Fruit fly (Drosophila melanogaster) whole organism, pupa: ENCODE results near the gene RpS27.

Experiments used
- CG10348 ChIP-seq: fragments of 200-800 bp; sonication (Bioruptor generic); IDR thresholded peaks from 2 replicates; pipeline ENCODE4 v1.3.6; 2022; ENCODE audit warnings: missing biosample characterization, missing genetic modification characterization
- CG12605 ChIP-seq: fragments of 200-800 bp; sonication (Bioruptor generic); IDR thresholded peaks from 2 replicates; pipeline ENCODE4 v1.3.6; 2022; ENCODE audit warnings: missing biosample characterization, missing genetic modification characterization
- CG13204 ChIP-seq: fragments of 200-800 bp; sonication (Bioruptor generic); optimal IDR thresholded peaks from 2 replicates; lab custom pipeline; 2018; ENCODE audit warnings: missing biosample characterization, mild to moderate bottlenecking, missing genetic modification characterization, moderate library complexity
- CG14655 ChIP-seq: fragments of 200-800 bp; sonication (Bioruptor generic); optimal IDR thresholded peaks from 3 replicates; lab custom pipeline; 2017; ENCODE audit warnings: mild to moderate bottlenecking, missing biosample characterization, missing genetic modification reagents, missing genetic modification characterization
- CG15710 ChIP-seq: fragments of 200-800 bp; sonication (Bioruptor generic); optimal IDR thresholded peaks from 2 replicates; lab custom pipeline; 2018; ENCODE audit warnings: missing biosample characterization, mild to moderate bottlenecking, missing genetic modification characterization, moderate library complexity
- CG17806 ChIP-seq: fragments of 200-800 bp; sonication (Bioruptor generic); optimal IDR thresholded peaks from 2 replicates; lab custom pipeline; 2018; ENCODE audit warnings: missing biosample characterization, mild to moderate bottlenecking, missing genetic modification characterization, moderate library complexity
- CG32121 ChIP-seq: fragments of 200-800 bp; sonication (Bioruptor generic); IDR thresholded peaks from 2 replicates; pipeline ENCODE4 v1.3.6; 2022; ENCODE audit warnings: missing biosample characterization, missing genetic modification characterization
- CG34367 ChIP-seq: fragments of 200-800 bp; sonication (Bioruptor generic); optimal IDR thresholded peaks from 2 replicates; lab custom pipeline; 2018; ENCODE audit warnings: missing biosample characterization, mild to moderate bottlenecking, missing genetic modification characterization
- CG4496 ChIP-seq: fragments of 200-800 bp; sonication (Bioruptor generic); IDR thresholded peaks from 3 replicates; pipeline ENCODE4 v1.3.6; 2022; ENCODE audit warnings: missing biosample characterization, missing genetic modification characterization
- CG8159 ChIP-seq: fragments of 200-800 bp; sonication (Bioruptor generic); optimal IDR thresholded peaks from 3 replicates; lab custom pipeline; 2018; ENCODE audit warnings: missing biosample characterization, mild to moderate bottlenecking, missing genetic modification characterization, moderate library complexity
- CG8301 ChIP-seq: fragments of 200-800 bp; sonication (Bioruptor generic); optimal IDR thresholded peaks from 2 replicates; lab custom pipeline; 2018; ENCODE audit warnings: missing biosample characterization, mild to moderate bottlenecking, missing genetic modification characterization
- CG9948 ChIP-seq: fragments of 200-800 bp; sonication (Bioruptor generic); optimal IDR thresholded peaks from 2 replicates; lab custom pipeline; 2018; ENCODE audit warnings: missing biosample characterization, mild to moderate bottlenecking, missing genetic modification characterization, moderate library complexity
- D1 ChIP-seq: fragments of 200-800 bp; sonication (Bioruptor generic); optimal IDR thresholded peaks from 2 replicates; lab custom pipeline; 2018; ENCODE audit warnings: missing biosample characterization, mild to moderate bottlenecking, missing genetic modification characterization, moderate library complexity
- EcR ChIP-seq: fragments of 200-800 bp; sonication (Bioruptor generic); optimal IDR thresholded peaks from 3 replicates; lab custom pipeline; 2019; ENCODE audit warnings: missing biosample characterization, missing genetic modification characterization, mild to moderate bottlenecking, moderate library complexity, missing genetic modification reagents
- Ets98B ChIP-seq: fragments of 200-800 bp; sonication (Bioruptor generic); IDR thresholded peaks from 2 replicates; pipeline ENCODE4 v1.3.6; 2022; ENCODE audit warnings: missing biosample characterization, missing genetic modification characterization
- Pif1A ChIP-seq: fragments of 200-800 bp; sonication (Bioruptor generic); optimal IDR thresholded peaks from 3 replicates; lab custom pipeline; 2016; ENCODE audit warnings: missing biosample characterization, missing genetic modification characterization
- Pif1B ChIP-seq: fragments of 200-800 bp; sonication (Bioruptor generic); optimal IDR thresholded peaks from 3 replicates; lab custom pipeline; 2016; ENCODE audit warnings: missing biosample characterization, missing genetic modification characterization
- Snoo ChIP-seq: fragments of 200-800 bp; sonication (Bioruptor generic); optimal IDR thresholded peaks from 3 replicates; lab custom pipeline; 2017; ENCODE audit warnings: missing biosample characterization, mild to moderate bottlenecking, missing genetic modification characterization, inconsistent platforms
- fd96Ca ChIP-seq: fragments of 200-800 bp; sonication (Bioruptor generic); IDR thresholded peaks from 3 replicates; pipeline ENCODE4 v1.3.6; 2022; ENCODE audit warnings: missing biosample characterization, missing genetic modification characterization
- gl ChIP-seq: fragments of 200-800 bp; sonication (Bioruptor generic); optimal IDR thresholded peaks from 2 replicates; lab custom pipeline; 2018; ENCODE audit warnings: missing biosample characterization, mild to moderate bottlenecking, missing genetic modification characterization
- rn ChIP-seq: fragments of 200-800 bp; sonication (Bioruptor generic); IDR thresholded peaks from 2 replicates; pipeline ENCODE4 v1.3.6; 2022; ENCODE audit warnings: missing biosample characterization, missing genetic modification characterization

The RpS27 gene

dm6 chr3R:25205413-25205977 lies 41.8 kb downstream of the RpS27 start:
- TF ChIP-seq CG15710 (tag; lab: Kevin White, UChicago) (no peak), CG13204 (GFP tag; lab: Kevin White, UChicago) (peak; percentile 68), Pif1B (no peak), Snoo (tag; lab: Kevin White, UChicago) (peak; percentile 1), rn (GFP tag; lab: Robert Waterston, UW) (no peak), CG9948 (tag; lab: Kevin White, UChicago) (no peak), CG12605 (GFP tag; lab: Robert Waterston, UW) (no peak), CG10348 (GFP tag; lab: Robert Waterston, UW) (no peak), CG8301 (tag; lab: Kevin White, UChicago) (no peak), CG8159 (no peak), CG32121 (no peak), Pif1A (GFP tag; lab: Kevin White, UChicago) (no peak), gl (tag; lab: Kevin White, UChicago) (no peak), EcR (peak; percentile 95), CG4496 (GFP tag; lab: Robert Waterston, UW) (0 out of 3 replicates have a peak, but pooled peaks have one; percentile 15), Ets98B (GFP tag; lab: Robert Waterston, UW) (no peak), CG34367 (tag; lab: Kevin White, UChicago) (no peak), fd96Ca (GFP tag; lab: Robert Waterston, UW) (peak; percentile 21; the same call in 1 of the 3 replicates), CG17806 (tag; lab: Kevin White, UChicago) (no peak), D1 (no peak)
- TF ChIP-seq, all 21 proteins: peak for 5

- no peak for TF ChIP-seq CG8301 (tag; lab: Kevin White, UChicago)
- no peak for TF ChIP-seq CG34367 (tag; lab: Kevin White, UChicago)
- TF ChIP-seq CG12605 (GFP tag; lab: Robert Waterston, UW), result no peak
- no peak for TF ChIP-seq CG17806 (tag; lab: Kevin White, UChicago)
- no peak for TF ChIP-seq Ets98B (GFP tag; lab: Robert Waterston, UW)
- no peak for TF ChIP-seq Pif1B
- no peak for TF ChIP-seq CG14655 (GFP tag; lab: Kevin White, UChicago)
- no peak for TF ChIP-seq CG32121
- TF ChIP-seq CG8159, result peak; percentile 39
Measured at dm6 chr3R:25199321-25199868, 47.9 kb downstream of the RpS27 start, which contains the start of gene CG13654. TSS of gene CG13654 (plus strand) at chr3R:25199818.
